Worm (Caenorhabditis elegans) whole organism, mixed stage, embryonic: Measurements from ENCODE around the gene cpg-7.

Source experiments
- M03D4.4 ChIP-seq: sonication (generic microtip); optimal IDR thresholded peaks from 2 replicates; lab custom pipeline; 2017; ENCODE audit warnings: mild to moderate bottlenecking, missing genetic modification characterization, missing compliant biosample characterization
- bed-3 ChIP-seq: fragments of 200-800 bp; sonication (Bioruptor generic); optimal IDR thresholded peaks from 3 replicates; lab custom pipeline; 2018; ENCODE audit warnings: mild to moderate bottlenecking, missing genetic modification characterization, moderate library complexity, missing compliant biosample characterization
- blmp-1 ChIP-seq: fragments of 150-350 bp; optimal IDR thresholded peaks from 2 replicates; lab custom pipeline; 2014; ENCODE audit warnings: missing biosample characterization, missing genetic modification characterization
- ceh-39 ChIP-seq: fragments of 150-350 bp; optimal IDR thresholded peaks from 2 replicates; lab custom pipeline; 2014; ENCODE audit warnings: missing biosample characterization, missing genetic modification characterization
- ceh-43 ChIP-seq: fragments of 200-800 bp; sonication (Bioruptor generic); optimal IDR thresholded peaks from 2 replicates; lab custom pipeline; 2018; ENCODE audit warnings: mild to moderate bottlenecking, missing genetic modification characterization, moderate library complexity, missing compliant biosample characterization
- ceh-83 ChIP-seq: fragments of 200-800 bp; sonication (Bioruptor generic); optimal IDR thresholded peaks from 2 replicates; lab custom pipeline; 2018; ENCODE audit warnings: mild to moderate bottlenecking, missing genetic modification characterization, missing compliant biosample characterization
- ces-1 ChIP-seq: fragments of 150-350 bp; optimal IDR thresholded peaks from 2 replicates; lab custom pipeline; 2014; ENCODE audit warnings: missing biosample characterization, missing genetic modification reagents, missing genetic modification characterization
- cnd-1 ChIP-seq: fragments of 200-800 bp; sonication (Bioruptor generic); optimal IDR thresholded peaks from 2 replicates; lab custom pipeline; 2018; ENCODE audit warnings: mild to moderate bottlenecking, missing genetic modification characterization, missing compliant biosample characterization
- drap-1 ChIP-seq: fragments of 200-800 bp; sonication (Bioruptor generic); optimal IDR thresholded peaks from 3 replicates; lab custom pipeline; 2018; ENCODE audit warnings: mild to moderate bottlenecking, missing genetic modification characterization, missing compliant biosample characterization
- elt-1 ChIP-seq: sonication (generic microtip); optimal IDR thresholded peaks from 2 replicates; lab custom pipeline; 2017; ENCODE audit warnings: missing genetic modification characterization, mild to moderate bottlenecking, missing compliant biosample characterization, antibody characterized with exemption, moderate library complexity, borderline replicate concordance; ENCODE audit not compliant: insufficient read depth
- elt-3 ChIP-seq: fragments of 150-350 bp; optimal IDR thresholded peaks from 2 replicates; lab custom pipeline; 2014; ENCODE audit warnings: missing biosample characterization, missing genetic modification characterization
- flh-1 ChIP-seq: fragments of 200-800 bp; sonication (Bioruptor generic); optimal IDR thresholded peaks from 2 replicates; lab custom pipeline; 2018; ENCODE audit warnings: mild to moderate bottlenecking, missing genetic modification characterization, moderate library complexity, missing compliant biosample characterization
- ham-2 ChIP-seq: fragments of 200-800 bp; sonication (Bioruptor generic); optimal IDR thresholded peaks from 2 replicates; lab custom pipeline; 2018; ENCODE audit warnings: mild to moderate bottlenecking, missing genetic modification characterization, missing compliant biosample characterization
- hlh-1 ChIP-seq: fragments of 150-350 bp; optimal IDR thresholded peaks from 2 replicates; lab custom pipeline; 2014; ENCODE audit warnings: missing biosample characterization, missing genetic modification reagents, missing genetic modification characterization
- lin-13 ChIP-seq: fragments of 150-350 bp; optimal IDR thresholded peaks from 2 replicates; lab custom pipeline; 2014; ENCODE audit warnings: missing biosample characterization, missing genetic modification characterization
- lin-32 ChIP-seq: fragments of 200-800 bp; sonication (Bioruptor generic); optimal IDR thresholded peaks from 2 replicates; lab custom pipeline; 2018; ENCODE audit warnings: mild to moderate bottlenecking, missing genetic modification characterization, missing compliant biosample characterization
- lsy-2 ChIP-seq: fragments of 150-350 bp; optimal IDR thresholded peaks from 2 replicates; lab custom pipeline; 2014; ENCODE audit warnings: missing biosample characterization, missing genetic modification characterization
- mab-5 ChIP-seq: fragments of 150-350 bp; optimal IDR thresholded peaks from 2 replicates; lab custom pipeline; 2014; ENCODE audit warnings: missing biosample characterization, missing genetic modification characterization
- mep-1 ChIP-seq: fragments of 150-350 bp; optimal IDR thresholded peaks from 2 replicates; lab custom pipeline; 2017; ENCODE audit warnings: missing biosample characterization, missing genetic modification reagents, missing genetic modification characterization, inconsistent platforms
- mls-2 ChIP-seq: sonication (generic microtip); optimal IDR thresholded peaks from 2 replicates; lab custom pipeline; 2016; ENCODE audit warnings: mild to moderate bottlenecking, missing genetic modification characterization, moderate library complexity, missing compliant biosample characterization
- nhr-12 ChIP-seq: fragments of 150-350 bp; optimal IDR thresholded peaks from 2 replicates; lab custom pipeline; 2014; ENCODE audit warnings: missing biosample characterization, missing genetic modification characterization
- nhr-2 ChIP-seq: fragments of 150-350 bp; optimal IDR thresholded peaks from 2 replicates; lab custom pipeline; 2014; ENCODE audit warnings: missing biosample characterization, missing genetic modification characterization
- nhr-237 ChIP-seq: fragments of 150-350 bp; optimal IDR thresholded peaks from 2 replicates; lab custom pipeline; 2014; ENCODE audit warnings: missing biosample characterization, missing genetic modification characterization
- nhr-28 ChIP-seq: fragments of 150-350 bp; optimal IDR thresholded peaks from 2 replicates; lab custom pipeline; 2014; ENCODE audit warnings: missing biosample characterization, missing genetic modification characterization
- nhr-76 ChIP-seq: sonication (generic microtip); optimal IDR thresholded peaks from 2 replicates; lab custom pipeline; 2017; ENCODE audit warnings: missing biosample characterization, missing genetic modification characterization
- pha-4 ChIP-seq: fragments of 150-350 bp; optimal IDR thresholded peaks from 2 replicates; lab custom pipeline; 2018; ENCODE audit warnings: missing biosample characterization, missing genetic modification reagents, missing genetic modification characterization
- sem-2 ChIP-seq: fragments of 200-800 bp; sonication (Bioruptor generic); optimal IDR thresholded peaks from 2 replicates; lab custom pipeline; 2018; ENCODE audit warnings: mild to moderate bottlenecking, missing genetic modification characterization, missing compliant biosample characterization
- snpc-4 ChIP-seq: fragments of 150-350 bp; optimal IDR thresholded peaks from 2 replicates; lab custom pipeline; 2014; ENCODE audit warnings: missing biosample characterization, missing genetic modification characterization
- sptf-1 ChIP-seq: sonication (generic microtip); optimal IDR thresholded peaks from 2 replicates; lab custom pipeline; 2017; ENCODE audit warnings: mild to moderate bottlenecking, missing genetic modification characterization, moderate library complexity, missing compliant biosample characterization
- tbx-8 ChIP-seq: fragments of 200-800 bp; sonication (Bioruptor generic); optimal IDR thresholded peaks from 2 replicates; lab custom pipeline; 2018; ENCODE audit warnings: mild to moderate bottlenecking, missing genetic modification characterization, moderate library complexity, missing compliant biosample characterization
- unc-120 ChIP-seq: sonication (generic microtip); optimal IDR thresholded peaks from 2 replicates; lab custom pipeline; 2017; ENCODE audit warnings: missing genetic modification characterization, missing compliant biosample characterization; ENCODE audit not compliant: poor library complexity, severe bottlenecking
- unc-39 ChIP-seq: fragments of 150-350 bp; optimal IDR thresholded peaks from 2 replicates; lab custom pipeline; 2014; ENCODE audit warnings: missing biosample characterization, missing genetic modification characterization
- unc-62 ChIP-seq: fragments of 150-350 bp; optimal IDR thresholded peaks from 2 replicates; lab custom pipeline; 2014; ENCODE audit warnings: missing biosample characterization, missing genetic modification reagents, missing genetic modification characterization
- zip-8 ChIP-seq: fragments of 150-350 bp; optimal IDR thresholded peaks from 2 replicates; lab custom pipeline; 2014; ENCODE audit warnings: missing biosample characterization, missing genetic modification characterization
- ztf-11 ChIP-seq: fragments of 150-350 bp; optimal IDR thresholded peaks from 2 replicates; lab custom pipeline; 2014; ENCODE audit warnings: missing biosample characterization, missing genetic modification characterization

Gene cpg-7

ce11 chrII:14074825-14075224 is 34.2 kb downstream of the cpg-7 start:
- TF ChIP-seq nhr-237 (tag; lab: Kevin White, UChicago) (no peak), nhr-2 (tag; lab: Kevin White, UChicago) (no peak), nhr-28 (tag; lab: Kevin White, UChicago) (no peak), lin-13 (no peak), ceh-43 (GFP tag; lab: Kevin White, UChicago) (no peak), unc-39 (tag; lab: Kevin White, UChicago) (no peak), ztf-11 (no peak), nhr-76 (tag; lab: Kevin White, UChicago) (no peak), unc-62 (GFP tag; lab: Kevin White, UChicago) (no peak), M03D4.4 (no peak), drap-1 (GFP tag; lab: Kevin White, UChicago) (no peak), zip-8 (tag; lab: Kevin White, UChicago) (no peak), bed-3 (GFP tag; lab: Kevin White, UChicago) (no peak), ceh-83 (GFP tag; lab: Kevin White, UChicago) (no peak), elt-3 (tag; lab: Kevin White, UChicago) (no peak), elt-1 (tag; lab: Kevin White, UChicago) (no peak), mep-1 (tag; lab: Kevin White, UChicago) (no peak), lsy-2 (tag; lab: Kevin White, UChicago) (no peak), ham-2 (no peak), snpc-4 (no peak)

- TF ChIP-seq ham-2, result no peak
- TF ChIP-seq nhr-12 (tag; lab: Kevin White, UChicago), result no peak
- TF ChIP-seq tbx-8 (GFP tag; lab: Kevin White, UChicago), result no peak
- TF ChIP-seq nhr-76 (tag; lab: Kevin White, UChicago), result no peak
- no peak for TF ChIP-seq pha-4 (tag; lab: Kevin White, UChicago)
Measured at ce11 chrII:14068607-14069006, 40.4 kb downstream of the cpg-7 start, which contains the start of gene xrn-1. TSS of gene xrn-1 (plus strand) at chrII:14068907.

- TF ChIP-seq snpc-4 (no peak), elt-1 (tag; lab: Kevin White, UChicago) (no peak), nhr-12 (tag; lab: Kevin White, UChicago) (no peak), lin-13 (no peak), ces-1 (GFP tag; lab: Kevin White, UChicago) (no peak), zip-8 (tag; lab: Kevin White, UChicago) (no peak), unc-62 (GFP tag; lab: Kevin White, UChicago) (no peak), M03D4.4 (no peak), flh-1 (GFP tag; lab: Kevin White, UChicago) (no peak), bed-3 (GFP tag; lab: Kevin White, UChicago) (no peak), nhr-76 (tag; lab: Kevin White, UChicago) (no peak), ceh-83 (GFP tag; lab: Kevin White, UChicago) (no peak), blmp-1 (tag; lab: Kevin White, UChicago) (no peak), unc-120 (tag; lab: Kevin White, UChicago) (no peak), lsy-2 (tag; lab: Kevin White, UChicago) (no peak)
Measured at ce11 chrII:14065486-14065885, 43.5 kb downstream of the cpg-7 start.

- TF ChIP-seq lin-13 (no peak), bed-3 (GFP tag; lab: Kevin White, UChicago) (no peak), cnd-1 (tag; lab: Kevin White, UChicago) (no peak), flh-1 (GFP tag; lab: Kevin White, UChicago) (no peak), tbx-8 (GFP tag; lab: Kevin White, UChicago) (no peak), hlh-1 (tag; lab: Kevin White, UChicago) (no peak), pha-4 (tag; lab: Kevin White, UChicago) (no peak), mls-2 (tag; lab: Kevin White, UChicago) (no peak), nhr-28 (tag; lab: Kevin White, UChicago) (no peak), nhr-12 (tag; lab: Kevin White, UChicago) (no peak)
Measured at ce11 chrII:14064051-14064450, 45.0 kb downstream of the cpg-7 start.

ce11 chrII:14063044-14063500 is 46.0 kb downstream of the cpg-7 start, which contains the start of gene lem-2:
TSS of gene lem-2 (plus strand) at chrII:14063450.
- TF ChIP-seq lin-13 (peak; percentile 65), mls-2 (tag; lab: Kevin White, UChicago) (peak; percentile 55), ceh-39 (tag; lab: Kevin White, UChicago) (peak; percentile 23), lin-32 (GFP tag; lab: Kevin White, UChicago) (no peak), mep-1 (tag; lab: Kevin White, UChicago) (peak; percentile 68), ceh-83 (GFP tag; lab: Kevin White, UChicago) (peak; percentile 38), bed-3 (GFP tag; lab: Kevin White, UChicago) (peak; percentile 65), ztf-11 (no peak), sem-2 (GFP tag; lab: Kevin White, UChicago) (peak; percentile 53), nhr-76 (tag; lab: Kevin White, UChicago) (no peak), ces-1 (GFP tag; lab: Kevin White, UChicago) (peak; percentile 51), sptf-1 (tag; lab: Kevin White, UChicago) (peak; percentile 87), cnd-1 (tag; lab: Kevin White, UChicago) (peak; percentile 48), snpc-4 (no peak), M03D4.4 (peak; percentile 62), unc-62 (GFP tag; lab: Kevin White, UChicago) (no peak), unc-120 (tag; lab: Kevin White, UChicago) (peak; percentile 62), lsy-2 (tag; lab: Kevin White, UChicago) (peak; percentile 57), hlh-1 (tag; lab: Kevin White, UChicago) (no peak), ham-2 (no peak), drap-1 (GFP tag; lab: Kevin White, UChicago) (peak; percentile 81), nhr-237 (tag; lab: Kevin White, UChicago) (peak; percentile 62), zip-8 (tag; lab: Kevin White, UChicago) (no peak), elt-1 (tag; lab: Kevin White, UChicago) (no peak), tbx-8 (GFP tag; lab: Kevin White, UChicago) (peak; percentile 37), mab-5 (tag; lab: Kevin White, UChicago) (peak; percentile 20), flh-1 (GFP tag; lab: Kevin White, UChicago) (peak; percentile 13)
